Fruit fly (Drosophila melanogaster) whole organism, embryonic: ENCODE data around the gene CG15537.

ENCODE experiments used
- Aef1 ChIP-seq: fragments of 200-800 bp; sonication (Bioruptor generic); IDR thresholded peaks from 3 replicates; pipeline ENCODE4 v1.3.6; 2022; ENCODE audit warnings: missing biosample characterization, missing genetic modification characterization
- Awh ChIP-seq: fragments of 200-800 bp; sonication (Bioruptor generic); IDR thresholded peaks from 2 replicates; pipeline ENCODE4, ENCODE4 v1.3.6; 2022; ENCODE audit warnings: missing biosample characterization, missing genetic modification characterization
- BtbVII ChIP-seq: fragments of 200-800 bp; sonication (Bioruptor generic); optimal IDR thresholded peaks from 3 replicates; lab custom pipeline; 2017; ENCODE audit warnings: missing biosample characterization, mild to moderate bottlenecking, missing genetic modification characterization
- Bteb2 ChIP-seq: fragments of 200-800 bp; sonication (Bioruptor generic); optimal IDR thresholded peaks from 2 replicates; lab custom pipeline; 2016; ENCODE audit warnings: missing biosample characterization, missing genetic modification characterization
- CG10366 ChIP-seq: fragments of 200-800 bp; sonication (Bioruptor generic); IDR thresholded peaks from 2 replicates; pipeline ENCODE4 v1.3.6; 2022; ENCODE audit warnings: missing biosample characterization, missing genetic modification characterization
- CG12391 ChIP-seq: fragments of 200-800 bp; sonication (Bioruptor generic); optimal IDR thresholded peaks from 3 replicates; lab custom pipeline; 2018; ENCODE audit warnings: missing biosample characterization, mild to moderate bottlenecking, missing genetic modification characterization, moderate library complexity
- CG13123 ChIP-seq: fragments of 200-800 bp; sonication (Bioruptor generic); optimal IDR thresholded peaks from 2 replicates; lab custom pipeline; 2016; ENCODE audit warnings: missing biosample characterization, missing genetic modification characterization
- CG15073 ChIP-seq: fragments of 200-800 bp; sonication (Bioruptor generic); optimal IDR thresholded peaks from 2 replicates; lab custom pipeline; 2016; ENCODE audit warnings: missing biosample characterization, missing genetic modification characterization
- CG1529 ChIP-seq: fragments of 200-800 bp; sonication (Bioruptor generic); optimal IDR thresholded peaks from 3 replicates; lab custom pipeline; 2018; ENCODE audit warnings: missing biosample characterization, missing genetic modification characterization
- CG16815 ChIP-seq: fragments of 200-800 bp; sonication (Bioruptor generic); optimal IDR thresholded peaks from 3 replicates; lab custom pipeline; 2017; ENCODE audit warnings: missing biosample characterization, mild to moderate bottlenecking, missing genetic modification characterization
- CG17612 ChIP-seq: fragments of 200-800 bp; sonication (Bioruptor generic); IDR thresholded peaks from 2 replicates; pipeline ENCODE4 v1.3.6; 2022; ENCODE audit warnings: missing biosample characterization, missing genetic modification characterization
- CG18764 ChIP-seq: fragments of 200-800 bp; sonication (Bioruptor generic); optimal IDR thresholded peaks from 3 replicates; lab custom pipeline; 2016; ENCODE audit warnings: missing biosample characterization, missing genetic modification characterization
- CG2202 ChIP-seq: fragments of 200-800 bp; sonication (Bioruptor generic); optimal IDR thresholded peaks from 2 replicates; lab custom pipeline; 2018; ENCODE audit warnings: missing biosample characterization, mild to moderate bottlenecking, missing genetic modification characterization
- CG32532 ChIP-seq: fragments of 200-800 bp; sonication (Bioruptor generic); IDR thresholded peaks from 2 replicates; pipeline ENCODE4 v1.3.6; 2022; ENCODE audit warnings: missing biosample characterization, missing genetic modification characterization
- CG32767 ChIP-seq: fragments of 200-800 bp; sonication (Bioruptor generic); IDR thresholded peaks from 2 replicates; pipeline ENCODE4 v1.3.6; 2022; ENCODE audit warnings: missing biosample characterization, missing genetic modification characterization
- CG33213 ChIP-seq: fragments of 200-800 bp; sonication (Bioruptor generic); optimal IDR thresholded peaks from 3 replicates; lab custom pipeline; 2016; ENCODE audit warnings: missing biosample characterization, missing genetic modification characterization
- CG3726 ChIP-seq: fragments of 200-800 bp; sonication (Bioruptor generic); IDR thresholded peaks from 3 replicates; pipeline ENCODE4, ENCODE4 v1.3.6; 2022; ENCODE audit warnings: missing biosample characterization, missing genetic modification characterization
- CG4328 ChIP-seq: fragments of 200-800 bp; sonication (Bioruptor generic); optimal IDR thresholded peaks from 3 replicates; lab custom pipeline; 2017; ENCODE audit warnings: missing biosample characterization, missing genetic modification reagents, missing genetic modification characterization
- CG4360 ChIP-seq: fragments of 200-800 bp; sonication (Bioruptor generic); IDR thresholded peaks from 2 replicates; pipeline ENCODE4 v1.3.6; 2022; ENCODE audit warnings: missing biosample characterization, missing genetic modification characterization
- CG6854 ChIP-seq: fragments of 200-800 bp; sonication (Bioruptor generic); optimal IDR thresholded peaks from 3 replicates; lab custom pipeline; 2017; ENCODE audit warnings: missing biosample characterization, mild to moderate bottlenecking, missing genetic modification characterization
- CG7839 ChIP-seq: fragments of 200-800 bp; sonication (Bioruptor generic); optimal IDR thresholded peaks from 3 replicates; lab custom pipeline; 2018; ENCODE audit warnings: missing biosample characterization, mild to moderate bottlenecking, missing genetic modification characterization, moderate library complexity
- CG8089 ChIP-seq: fragments of 200-800 bp; sonication (Bioruptor generic); optimal IDR thresholded peaks from 3 replicates; lab custom pipeline; 2016; ENCODE audit warnings: missing biosample characterization, missing genetic modification characterization
- CrebB ChIP-seq: fragments of 200-800 bp; sonication (Bioruptor generic); optimal IDR thresholded peaks from 3 replicates; lab custom pipeline; 2018; ENCODE audit warnings: missing biosample characterization, mild to moderate bottlenecking, missing genetic modification characterization
- Dfd ChIP-seq, 2 experiments: fragments of >200 bp; optimal IDR thresholded peaks; 2 replicates each; lab custom pipeline; 2017; ENCODE audit warnings: missing biosample characterization in 2 of 2, missing genetic modification characterization in 2 of 2
- E2f1 ChIP-seq: fragments of 200-800 bp; sonication (Bioruptor generic); IDR thresholded peaks from 2 replicates; pipeline ENCODE4 v1.3.6; 2022; ENCODE audit warnings: missing biosample characterization, missing genetic modification characterization
- NFAT ChIP-seq: fragments of 200-800 bp; sonication (Bioruptor generic); IDR thresholded peaks from 2 replicates; pipeline ENCODE4 v1.3.6; 2022; ENCODE audit warnings: missing biosample characterization, missing genetic modification characterization
- Neu2 ChIP-seq: fragments of 200-800 bp; sonication (Bioruptor generic); optimal IDR thresholded peaks from 3 replicates; lab custom pipeline; 2016; ENCODE audit warnings: missing biosample characterization, missing genetic modification characterization, borderline replicate concordance
- Oaz ChIP-seq: fragments of 200-800 bp; sonication (Bioruptor generic); IDR thresholded peaks from 2 replicates; pipeline ENCODE4 v1.3.6; 2022; ENCODE audit warnings: missing biosample characterization, missing genetic modification characterization
- Sox100B ChIP-seq: fragments of 200-800 bp; sonication (Bioruptor generic); optimal IDR thresholded peaks from 3 replicates; lab custom pipeline; 2018; ENCODE audit warnings: missing biosample characterization, mild to moderate bottlenecking, missing genetic modification characterization
- Sox102F ChIP-seq: fragments of 200-800 bp; sonication (Bioruptor generic); optimal IDR thresholded peaks from 2 replicates; lab custom pipeline; 2018; ENCODE audit warnings: missing biosample characterization, mild to moderate bottlenecking, missing genetic modification characterization, moderate library complexity
- Ssrp ChIP-seq: fragments of 200-800 bp; sonication (Bioruptor generic); optimal IDR thresholded peaks from 2 replicates; lab custom pipeline; 2018; ENCODE audit warnings: missing biosample characterization, mild to moderate bottlenecking, missing genetic modification characterization, moderate library complexity
- ac ChIP-seq: fragments of 200-800 bp; sonication (Bioruptor generic); optimal IDR thresholded peaks from 3 replicates; lab custom pipeline; 2017; ENCODE audit warnings: missing biosample characterization, mild to moderate bottlenecking, missing genetic modification characterization
- ato ChIP-seq: fragments of 200-800 bp; sonication (Bioruptor generic); IDR thresholded peaks from 2 replicates; pipeline ENCODE4 v1.3.6; 2022; ENCODE audit warnings: missing biosample characterization, missing genetic modification characterization; ENCODE audit not compliant: partially characterized antibody
- gro ChIP-seq: fragments of 200-800 bp; sonication (Bioruptor generic); optimal IDR thresholded peaks from 2 replicates; lab custom pipeline; 2016; ENCODE audit warnings: missing biosample characterization, missing genetic modification characterization
- kay ChIP-seq: fragments of 200-800 bp; sonication (Bioruptor generic); optimal IDR thresholded peaks from 2 replicates; lab custom pipeline; 2016; ENCODE audit warnings: missing biosample characterization, missing genetic modification characterization
- knrl ChIP-seq: fragments of 200-800 bp; sonication (Bioruptor generic); IDR thresholded peaks from 3 replicates; pipeline ENCODE4 v1.3.6; 2022; ENCODE audit warnings: missing biosample characterization, missing genetic modification characterization; ENCODE audit not compliant: partially characterized antibody
- lmd ChIP-seq: fragments of 200-800 bp; sonication (Bioruptor generic); IDR thresholded peaks from 2 replicates; pipeline ENCODE4 v1.3.6; 2022; ENCODE audit warnings: missing biosample characterization, missing genetic modification characterization
- mld ChIP-seq: fragments of 200-800 bp; sonication (Bioruptor generic); IDR thresholded peaks from 3 replicates; pipeline ENCODE4 v1.3.6; 2022; ENCODE audit warnings: missing biosample characterization, missing genetic modification characterization; ENCODE audit not compliant: partially characterized antibody
- otp ChIP-seq: fragments of 200-800 bp; sonication (Bioruptor generic); IDR thresholded peaks from 3 replicates; pipeline ENCODE4, ENCODE4 v1.3.6; 2022; ENCODE audit warnings: missing biosample characterization, missing genetic modification characterization
- pum ChIP-seq: fragments of 200-800 bp; sonication (Bioruptor generic); optimal IDR thresholded peaks from 2 replicates; lab custom pipeline; 2016; ENCODE audit warnings: missing biosample characterization, missing genetic modification characterization
- pzg ChIP-seq: fragments of 200-800 bp; sonication (Bioruptor generic); optimal IDR thresholded peaks from 3 replicates; lab custom pipeline; 2018; ENCODE audit warnings: missing biosample characterization, mild to moderate bottlenecking, missing genetic modification characterization, moderate library complexity
- run ChIP-seq: fragments of 200-800 bp; sonication (Bioruptor generic); optimal IDR thresholded peaks from 3 replicates; lab custom pipeline; 2018; ENCODE audit warnings: missing biosample characterization, mild to moderate bottlenecking, missing genetic modification characterization
- schlank ChIP-seq: fragments of 200-800 bp; sonication (Bioruptor generic); optimal IDR thresholded peaks from 2 replicates; lab custom pipeline; 2018; ENCODE audit warnings: missing biosample characterization, mild to moderate bottlenecking, missing genetic modification characterization
- slp2 ChIP-seq: fragments of 200-800 bp; sonication (Bioruptor generic); optimal IDR thresholded peaks from 2 replicates; lab custom pipeline; 2016; ENCODE audit warnings: missing biosample characterization, missing genetic modification characterization
- sqz ChIP-seq: fragments of 200-800 bp; sonication (Bioruptor generic); optimal IDR thresholded peaks from 3 replicates; lab custom pipeline; 2018; ENCODE audit warnings: missing biosample characterization, mild to moderate bottlenecking, missing genetic modification characterization
- sr ChIP-seq: fragments of 200-800 bp; sonication (Bioruptor generic); IDR thresholded peaks from 3 replicates; pipeline ENCODE4 v1.3.6; 2022; ENCODE audit warnings: missing biosample characterization, missing genetic modification characterization
- sug ChIP-seq: fragments of 200-800 bp; optimal IDR thresholded peaks from 2 replicates; lab custom pipeline; 2019; ENCODE audit warnings: missing biosample characterization, mild to moderate bottlenecking, missing genetic modification characterization, moderate library complexity
- tll ChIP-seq, 2 experiments: fragments of 200-800 bp in 1 of 2; fragments of >200 bp in 1 of 2; sonication (Bioruptor generic) in 1 of 2; optimal IDR thresholded peaks; 2 replicates each; lab custom pipeline; 2017 to 2019; ENCODE audit warnings: missing biosample characterization in 2 of 2, missing genetic modification characterization in 2 of 2, mild to moderate bottlenecking in 1 of 2, moderate library complexity in 1 of 2
- tna ChIP-seq: fragments of 200-800 bp; sonication (Bioruptor generic); IDR thresholded peaks from 2 replicates; pipeline ENCODE4 v1.3.6; 2022; ENCODE audit warnings: missing biosample characterization, missing genetic modification characterization; ENCODE audit not compliant: partially characterized antibody
- vnd ChIP-seq: fragments of 200-800 bp; sonication (Bioruptor generic); IDR thresholded peaks from 3 replicates; pipeline ENCODE4 v1.3.6; 2022; ENCODE audit warnings: missing biosample characterization, missing genetic modification characterization; ENCODE audit not compliant: partially characterized antibody
- wor ChIP-seq: fragments of 200-800 bp; sonication (Bioruptor generic); IDR thresholded peaks from 2 replicates; pipeline ENCODE4 v1.3.6; 2022; ENCODE audit warnings: missing biosample characterization, missing genetic modification characterization

The CG15537 gene

dm6 chr3R:30386759-30387437 is 56.5 kb downstream of the CG15537 start (continued):
- no peak for TF ChIP-seq Oaz (GFP tag; lab: Robert Waterston, UW)
- TF ChIP-seq CG6854 (GFP tag; lab: Kevin White, UChicago), result peak; percentile 23
- no peak for TF ChIP-seq Aef1 (GFP tag; lab: Robert Waterston, UW)
- no peak for TF ChIP-seq ac
- TF ChIP-seq sqz (GFP tag; lab: Kevin White, UChicago), result no peak
- no peak for TF ChIP-seq Awh (GFP tag; lab: Robert Waterston, UW)
- no peak for TF ChIP-seq Bteb2 (GFP tag; lab: Kevin White, UChicago)
- no peak for TF ChIP-seq wor
- no peak for TF ChIP-seq Sox102F
- no peak for TF ChIP-seq E2f1 (GFP tag; lab: Robert Waterston, UW)
- no peak for TF ChIP-seq slp2
- no peak for TF ChIP-seq NFAT (GFP tag; lab: Robert Waterston, UW)
- TF ChIP-seq vnd (GFP tag; lab: Robert Waterston, UW), result no peak
- no peak for TF ChIP-seq pum
- TF ChIP-seq lmd (GFP tag; lab: Robert Waterston, UW), result no peak
- TF ChIP-seq mld (GFP tag; lab: Robert Waterston, UW), result no peak
- no peak for TF ChIP-seq CG7839 (tag; lab: Kevin White, UChicago)
- no peak for TF ChIP-seq CG13123
- TF ChIP-seq schlank (tag; lab: Kevin White, UChicago), result no peak
- TF ChIP-seq CG4328 (GFP tag; lab: Kevin White, UChicago), result no peak
- no peak for TF ChIP-seq CG2202 (tag; lab: Kevin White, UChicago)
- TF ChIP-seq BtbVII, result no peak
- TF ChIP-seq CG4360 (GFP tag; lab: Robert Waterston, UW), result 0 out of 2 replicates have a peak, but pooled peaks have one; percentile 28
- TF ChIP-seq CG1529, result no peak
- TF ChIP-seq tna, result no peak
- no peak for TF ChIP-seq Sox100B (GFP tag; lab: Kevin White, UChicago)
- TF ChIP-seq CG16815 (GFP tag; lab: Kevin White, UChicago), result no peak
- TF ChIP-seq Dfd (GFP tag; optimal IDR thresholded peaks at IDR 0.05; lab: Kevin White, UChicago), result no peak
- TF ChIP-seq CG32767, result no peak
- TF ChIP-seq tll (GFP tag; optimal IDR thresholded peaks at IDR 0.05; lab: Kevin White, UChicago), result no peak
- no peak for TF ChIP-seq pzg (GFP tag; lab: Kevin White, UChicago)
- TF ChIP-seq CG10366, result no peak
- TF ChIP-seq sug, result no peak
- TF ChIP-seq sr (GFP tag; lab: Robert Waterston, UW), result no peak
- TF ChIP-seq CG8089 (GFP tag; lab: Kevin White, UChicago), result no peak
- no peak for TF ChIP-seq CG18764 (GFP tag; lab: Kevin White, UChicago)
- TF ChIP-seq knrl (GFP tag; lab: Robert Waterston, UW), result no peak
- TF ChIP-seq run (tag; lab: Kevin White, UChicago), result no peak
- no peak for TF ChIP-seq CG12391 (tag; lab: Kevin White, UChicago)
- no peak for TF ChIP-seq CG17612 (GFP tag; lab: Robert Waterston, UW)
- TF ChIP-seq kay (GFP tag; lab: Kevin White, UChicago), result no peak
- TF ChIP-seq ato (GFP tag; lab: Robert Waterston, UW), result no peak
- TF ChIP-seq CG15073 (GFP tag; lab: Kevin White, UChicago), result no peak
- TF ChIP-seq CG3726 (GFP tag; lab: Robert Waterston, UW), result no peak
- no peak for TF ChIP-seq Ssrp
- no peak; the same call in 1 of the 2 replicates for TF ChIP-seq CG32532 (GFP tag; lab: Robert Waterston, UW)
- no peak for TF ChIP-seq Neu2 (GFP tag; lab: Kevin White, UChicago)
- no peak for TF ChIP-seq CrebB
- TF ChIP-seq CG33213 (GFP tag; lab: Kevin White, UChicago), result no peak
- TF ChIP-seq gro (GFP tag; lab: Kevin White, UChicago), result no peak
- no peak for TF ChIP-seq otp (GFP tag; lab: Robert Waterston, UW)
